Worm (Caenorhabditis elegans): ENCODE measurements around the gene Y69A2AR.25.

- TF ChIP-seq egl-27 (tag; optimal IDR thresholded peaks at IDR 0.05) (no peak), tbx-2 (tag; optimal IDR thresholded peaks at IDR 0.05) (no peak), unc-62 (GFP tag; optimal IDR thresholded peaks at IDR 0.05) (no peak), ztf-11 (tag; optimal IDR thresholded peaks at IDR 0.05) (no peak), ZK546.5 (tag; optimal IDR thresholded peaks at IDR 0.05) (no peak), skn-1 (tag; optimal IDR thresholded peaks at IDR 0.05) (no peak), pqm-1 (tag; optimal IDR thresholded peaks at IDR 0.05) (peak; percentile 62), nhr-28 (tag; optimal IDR thresholded peaks at IDR 0.05) (no peak), ama-1 (optimal IDR thresholded peaks at IDR 0.05) (no peak), nhr-237 (tag; optimal IDR thresholded peaks at IDR 0.05) (no peak), mdl-1 (tag; optimal IDR thresholded peaks at IDR 0.05) (no peak), nhr-11 (tag; optimal IDR thresholded peaks at IDR 0.05) (no peak), zag-1 (tag; optimal IDR thresholded peaks at IDR 0.05) (no peak)
Observed at ce11 chrIV:2613754-2614244, 45.6 kb upstream of the Y69A2AR.25 start, which contains the start of gene daao-1.

Measured in whole organism, L3 larva.